Worm (Caenorhabditis elegans) whole organism, young adult: Measurements from ENCODE around the gene nlp-61.
"Not testable (repeated sequence)": the region's sequence is repeated elsewhere in the genome, so short reads cannot be mapped to it uniquely, and the experiment has no call there.

ENCODE experiments used
- B0019.2 ChIP-seq: fragments of 200-800 bp; sonication (Bioruptor generic); conservative IDR thresholded peaks from 2 replicates; pipeline ENCODE4 v1.3.6; 2022; ENCODE audit warnings: missing genetic modification reagents, missing genetic modification characterization, missing compliant biosample characterization
- F49E8.2 ChIP-seq: sonication (generic microtip); optimal IDR thresholded peaks from 3 replicates; lab custom pipeline; 2017; ENCODE audit warnings: missing genetic modification characterization, mild to moderate bottlenecking, missing compliant biosample characterization, antibody characterized with exemption, moderate library complexity; ENCODE audit not compliant: insufficient read depth
- F52B5.7 ChIP-seq: sonication (generic microtip); optimal IDR thresholded peaks from 2 replicates; lab custom pipeline; 2016; ENCODE audit warnings: mild to moderate bottlenecking, missing genetic modification characterization, missing compliant biosample characterization
- F55B11.4 ChIP-seq: sonication (generic microtip); optimal IDR thresholded peaks from 2 replicates; lab custom pipeline; 2016; ENCODE audit warnings: missing compliant biosample characterization, missing genetic modification characterization, borderline replicate concordance; ENCODE audit not compliant: insufficient read depth
- F57A8.1 ChIP-seq: fragments of 200-800 bp; sonication (Bioruptor generic); optimal IDR thresholded peaks from 2 replicates; lab custom pipeline; 2018; ENCODE audit warnings: mild to moderate bottlenecking, missing genetic modification characterization, moderate library complexity, missing compliant biosample characterization
- T07F8.4 ChIP-seq: sonication (generic microtip); optimal IDR thresholded peaks from 2 replicates; lab custom pipeline; 2016; ENCODE audit warnings: mild to moderate bottlenecking, missing genetic modification characterization, moderate library complexity, missing compliant biosample characterization
- Y53F4B.3 ChIP-seq: fragments of 200-800 bp; sonication (Bioruptor generic); IDR thresholded peaks from 2 replicates; pipeline ENCODE4 v1.3.6; 2022; ENCODE audit warnings: missing genetic modification reagents, missing genetic modification characterization, missing compliant biosample characterization
- Y56A3A.18 ChIP-seq: fragments of 200-800 bp; sonication (Bioruptor generic); IDR thresholded peaks from 2 replicates; pipeline ENCODE4 v1.3.6; 2022; ENCODE audit warnings: missing genetic modification reagents, missing genetic modification characterization, missing compliant biosample characterization
- Y79H2A.3 ChIP-seq: fragments of 200-800 bp; sonication (Bioruptor generic); conservative IDR thresholded peaks from 2 replicates; pipeline ENCODE4 v1.3.6; 2022; ENCODE audit warnings: missing genetic modification reagents, missing genetic modification characterization, missing compliant biosample characterization
- Y95B8A.8 ChIP-seq: fragments of 200-800 bp; sonication (Bioruptor generic); IDR thresholded peaks from 2 replicates; pipeline ENCODE4 v1.3.6; 2022; ENCODE audit warnings: missing genetic modification reagents, missing genetic modification characterization, missing compliant biosample characterization
- ama-1 ChIP-seq, 3 experiments: fragments of 150-350 bp in 1 of 3; sonication (generic microtip) in 2 of 3; optimal IDR thresholded peaks; 2 replicates each; lab custom pipeline; 2014 to 2018; ENCODE audit warnings: missing biosample characterization in 2 of 3, missing genetic modification characterization in 2 of 3, missing genetic modification reagents in 2 of 3
- attf-6 ChIP-seq: fragments of 200-800 bp; sonication (Bioruptor generic); IDR thresholded peaks from 2 replicates; pipeline ENCODE4 v1.3.6; 2022; ENCODE audit warnings: missing genetic modification reagents, missing genetic modification characterization, missing compliant biosample characterization
- ceh-91 ChIP-seq: fragments of 200-800 bp; sonication (Bioruptor generic); IDR thresholded peaks from 2 replicates; pipeline ENCODE4 v1.3.6; 2022; ENCODE audit warnings: missing genetic modification reagents, missing genetic modification characterization, missing compliant biosample characterization
- chd-7 ChIP-seq: sonication (generic microtip); optimal IDR thresholded peaks from 2 replicates; lab custom pipeline; 2016; ENCODE audit warnings: mild to moderate bottlenecking, missing genetic modification characterization, moderate library complexity, missing compliant biosample characterization
- die-1 ChIP-seq: sonication (generic microtip); optimal IDR thresholded peaks from 2 replicates; lab custom pipeline; 2016; ENCODE audit warnings: missing genotype, mild to moderate bottlenecking, missing genetic modification characterization, missing compliant biosample characterization
- efl-1 ChIP-seq: fragments of 150-350 bp; optimal IDR thresholded peaks from 2 replicates; lab custom pipeline; 2014; ENCODE audit warnings: missing biosample characterization, missing genetic modification reagents, missing genetic modification characterization
- egl-44 ChIP-seq: fragments of 200-800 bp; sonication (Bioruptor generic); IDR thresholded peaks from 2 replicates; pipeline ENCODE4 v1.3.6; 2022; ENCODE audit warnings: missing genetic modification reagents, missing genetic modification characterization, missing compliant biosample characterization
- him-1 ChIP-seq: sonication (generic microtip); optimal IDR thresholded peaks from 2 replicates; lab custom pipeline; 2016; ENCODE audit warnings: missing genotype, missing genetic modification reagents, missing genetic modification characterization, missing compliant biosample characterization
- hmg-1.2 ChIP-seq: fragments of 200-800 bp; sonication (Bioruptor generic); IDR thresholded peaks from 2 replicates; pipeline ENCODE4 v1.3.6; 2022; ENCODE audit warnings: missing genetic modification reagents, missing genetic modification characterization, missing compliant biosample characterization
- hsf-1 ChIP-seq: fragments of 200-800 bp; sonication (Bioruptor generic); IDR thresholded peaks from 2 replicates; pipeline ENCODE4 v1.3.6; 2022; ENCODE audit warnings: missing genetic modification reagents, missing genetic modification characterization, missing compliant biosample characterization
- lin-35 ChIP-seq, 3 experiments: fragments of 150-350 bp in 2 of 3; sonication (generic microtip) in 1 of 3; optimal IDR thresholded peaks; 2 replicates each; lab custom pipeline; 2014 to 2018; ENCODE audit warnings: missing biosample characterization in 3 of 3, missing genetic modification characterization in 3 of 3, missing genetic modification reagents in 3 of 3
- lsl-1 ChIP-seq: fragments of 200-800 bp; sonication (Bioruptor generic); optimal IDR thresholded peaks from 2 replicates; lab custom pipeline; 2018; ENCODE audit warnings: mild to moderate bottlenecking, missing genetic modification characterization, moderate library complexity, missing compliant biosample characterization
- madf-3 ChIP-seq: fragments of 200-800 bp; sonication (Bioruptor generic); IDR thresholded peaks from 2 replicates; pipeline ENCODE4 v1.3.6; 2022; ENCODE audit warnings: missing genetic modification reagents, missing genetic modification characterization, missing compliant biosample characterization
- madf-6 ChIP-seq: fragments of 200-800 bp; sonication (Bioruptor generic); IDR thresholded peaks from 2 replicates; pipeline ENCODE4 v1.3.6; 2022; ENCODE audit warnings: missing genetic modification reagents, missing genetic modification characterization, missing compliant biosample characterization
- nfya-1 ChIP-seq: sonication (generic microtip); optimal IDR thresholded peaks from 2 replicates; lab custom pipeline; 2017; ENCODE audit warnings: antibody characterized with exemption, missing compliant biosample characterization, missing genetic modification characterization, borderline replicate concordance; ENCODE audit not compliant: insufficient read depth
- nhr-27 ChIP-seq: fragments of 200-800 bp; sonication (Bioruptor generic); optimal IDR thresholded peaks from 2 replicates; lab custom pipeline; 2018; ENCODE audit warnings: mild to moderate bottlenecking, missing genetic modification characterization, moderate library complexity, missing compliant biosample characterization
- nhr-80 ChIP-seq: sonication (generic microtip); optimal IDR thresholded peaks from 2 replicates; lab custom pipeline; 2016; ENCODE audit warnings: missing genetic modification characterization, missing compliant biosample characterization
- rpc-1 ChIP-seq, 2 experiments: fragments of 150-350 bp in 1 of 2; sonication (generic microtip) in 1 of 2; optimal IDR thresholded peaks; 2 replicates each; lab custom pipeline; 2014 to 2018; ENCODE audit warnings: missing biosample characterization in 1 of 2, missing genetic modification characterization in 1 of 2, missing genetic modification reagents in 1 of 2, missing genotype in 1 of 2
- snpc-1.3 ChIP-seq: sonication (generic microtip); optimal IDR thresholded peaks from 2 replicates; lab custom pipeline; 2017; ENCODE audit warnings: missing genetic modification characterization, mild to moderate bottlenecking, missing compliant biosample characterization, antibody characterized with exemption, moderate library complexity, missing genotype, missing genetic modification reagents; ENCODE audit not compliant: insufficient read depth
- zfh-2 ChIP-seq: fragments of 200-800 bp; sonication (Bioruptor generic); conservative IDR thresholded peaks from 2 replicates; pipeline ENCODE4 v1.3.6; 2022; ENCODE audit warnings: missing genetic modification reagents, missing genetic modification characterization, missing compliant biosample characterization
- ztf-18 ChIP-seq: sonication (generic microtip); optimal IDR thresholded peaks from 2 replicates; lab custom pipeline; 2016; ENCODE audit warnings: missing genotype, mild to moderate bottlenecking, missing genetic modification characterization, missing compliant biosample characterization

Gene nlp-61

DNA sequence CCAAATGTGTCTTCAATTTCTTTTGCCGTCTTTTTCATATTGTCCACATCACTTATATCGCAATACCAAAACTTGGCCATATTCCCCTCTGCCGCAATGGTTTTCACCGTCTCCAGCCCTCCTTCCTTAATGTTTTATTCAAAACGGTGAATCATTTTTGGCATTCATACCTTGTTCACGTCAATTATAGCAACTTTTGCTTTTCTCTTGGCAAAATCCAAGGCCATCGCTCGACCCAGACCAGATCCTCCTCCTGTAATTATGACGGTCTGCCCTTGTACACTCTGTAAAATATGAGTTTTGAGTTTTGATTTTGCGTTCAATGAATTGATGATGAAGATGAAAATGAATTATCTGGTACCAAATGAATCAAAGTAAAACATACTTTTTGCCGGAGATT, 37.0 kb downstream of the nlp-61 start:
- TF ChIP-seq Y79H2A.3 (GFP tag; lab: Robert Waterston, UW) (no peak), efl-1 (no peak), egl-44 (GFP tag; lab: Robert Waterston, UW) (no peak), lin-35 (GFP tag; optimal IDR thresholded peaks at IDR 0.05; lab: Kevin White, UChicago) (no peak)

DNA sequence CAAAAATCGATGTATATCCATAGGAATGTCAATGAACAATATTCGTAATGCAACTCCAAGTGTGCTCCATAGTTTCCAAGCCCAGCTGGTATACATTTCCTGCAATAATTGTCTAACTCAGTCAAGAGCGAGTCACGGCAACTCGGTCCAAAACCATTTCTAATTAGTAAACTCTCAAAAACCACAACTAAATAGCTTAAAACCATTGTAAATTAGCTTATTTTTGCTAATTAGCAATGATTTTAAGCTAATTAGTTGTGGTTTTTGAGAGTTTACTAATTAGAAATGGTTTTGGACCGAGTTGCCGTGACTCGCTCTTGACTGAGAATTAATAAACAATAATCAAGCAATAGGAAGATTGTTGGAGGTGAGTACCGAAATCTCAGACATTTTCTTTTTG, 37.4 kb downstream of the nlp-61 start, which contains the start of gene dhs-29:
Gene dhs-29 (minus strand): TSS at position 101 of the 400 bp plus-strand sequence.
- TF ChIP-seq ceh-91 (GFP tag; lab: Robert Waterston, UW); F55B11.4 (tag; lab: Kevin White, UChicago); zfh-2: not testable (repeated sequence)

DNA sequence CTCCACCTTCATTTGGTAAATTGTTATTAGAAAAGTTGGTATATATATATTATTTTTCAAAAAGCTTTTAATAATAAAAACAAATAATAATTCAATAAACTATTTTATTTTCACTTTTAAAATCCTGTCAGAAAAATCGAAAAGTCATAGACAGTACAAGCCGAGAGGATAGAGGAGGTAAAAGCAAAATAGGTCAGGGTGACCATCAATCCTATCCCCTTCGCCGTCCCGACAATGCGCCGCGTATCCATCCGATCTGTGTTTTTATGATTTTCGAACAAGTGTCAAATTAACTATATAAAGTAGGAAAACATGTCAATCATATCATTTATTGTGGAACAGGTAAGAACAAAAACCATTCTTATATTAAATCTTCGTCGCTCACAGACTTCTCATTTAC, 38.0 kb downstream of the nlp-61 start:
- no peak for TF ChIP-seq lsl-1 (GFP tag; lab: Kevin White, UChicago)
- TF ChIP-seq nhr-27, result no peak

DNA sequence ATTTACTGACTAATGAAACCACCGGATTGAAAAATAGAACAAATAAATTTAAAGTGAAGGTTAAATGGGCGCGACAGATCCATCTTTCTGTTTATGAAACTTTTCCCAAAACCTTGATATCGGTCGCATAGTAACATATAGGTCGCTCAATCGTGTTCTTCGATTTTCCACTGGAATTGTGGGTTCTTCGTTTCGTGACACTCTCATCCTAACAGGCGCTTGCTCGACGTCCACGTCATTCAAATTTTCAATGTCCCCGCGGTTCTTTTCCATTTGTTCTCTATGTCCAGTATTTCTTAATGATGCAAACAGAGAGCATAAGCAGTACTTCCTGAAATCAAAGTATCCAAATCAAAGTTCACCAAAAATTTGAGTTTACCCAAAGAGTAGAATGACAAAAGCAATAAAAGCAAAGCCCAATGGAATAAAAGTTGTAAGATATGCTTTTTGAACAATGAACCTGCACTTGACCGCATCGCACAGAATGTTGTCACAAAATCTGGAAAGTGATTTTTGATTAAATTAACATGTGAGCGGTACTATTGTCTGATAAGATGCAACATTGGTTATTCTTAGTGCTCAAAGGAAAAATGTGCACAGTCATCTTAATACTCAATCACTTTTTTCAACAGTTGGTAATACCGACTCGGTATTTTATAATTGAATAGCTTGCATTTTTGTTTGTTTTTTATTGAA, 40.1 kb downstream of the nlp-61 start, which contains the start of gene F27D9.13:
Gene F27D9.13 (minus strand): TSS at position 51 of the 696 bp plus-strand sequence.
- TF ChIP-seq nhr-80 (peak; percentile 37), madf-6 (GFP tag; lab: Robert Waterston, UW) (no peak)

DNA sequence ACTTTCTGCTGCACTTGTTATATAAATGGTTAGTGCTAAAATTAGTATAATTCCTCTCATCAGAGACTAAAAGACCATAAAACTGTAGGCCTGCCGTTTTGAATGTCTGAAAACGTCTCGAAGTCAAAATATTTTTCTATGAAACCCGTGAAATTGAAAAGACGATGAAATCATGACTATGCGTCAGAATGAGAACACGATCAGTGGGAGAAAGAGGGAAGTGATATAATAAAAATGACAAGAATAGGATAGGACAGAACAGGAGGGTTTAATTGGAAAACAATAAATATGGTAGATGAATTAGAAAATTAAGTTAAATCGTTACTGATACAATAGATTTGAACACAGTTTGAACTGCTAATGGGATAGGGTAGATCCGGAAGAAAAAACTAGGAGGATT, 43.2 kb downstream of the nlp-61 start, which contains the start of gene F27D9.7:
Gene F27D9.7 (minus strand): TSS at position 101 of the 400 bp plus-strand sequence.
- no peak for TF ChIP-seq T07F8.4
- no peak for TF ChIP-seq B0019.2 (GFP tag; lab: Robert Waterston, UW)
- TF ChIP-seq ztf-18, result no peak
- TF ChIP-seq F57A8.1 (GFP tag; lab: Kevin White, UChicago), result no peak
- no peak for TF ChIP-seq snpc-1.3 (tag; lab: Kevin White, UChicago)
- TF ChIP-seq ama-1 (optimal IDR thresholded peaks at IDR 0.05; lab: Kevin White, UChicago), result no peak
- TF ChIP-seq ama-1 (GFP tag; optimal IDR thresholded peaks at IDR 0.05; lab: Kevin White, UChicago), result no peak
- no peak for TF ChIP-seq nfya-1 (tag; lab: Kevin White, UChicago)
- no peak for TF ChIP-seq attf-6
- TF ChIP-seq Y53F4B.3, result no peak
- no peak for TF ChIP-seq hsf-1 (GFP tag; lab: Robert Waterston, UW)
- TF ChIP-seq F52B5.7, result no peak
- no peak for TF ChIP-seq die-1
- TF ChIP-seq chd-7 (tag; lab: Kevin White, UChicago), result no peak
- no peak for TF ChIP-seq him-1 (tag; lab: Kevin White, UChicago)
- no peak for TF ChIP-seq F49E8.2 (tag; lab: Kevin White, UChicago)
- no peak for TF ChIP-seq Y56A3A.18 (GFP tag; lab: Robert Waterston, UW)
- no peak for TF ChIP-seq Y95B8A.8 (GFP tag; lab: Robert Waterston, UW)
- TF ChIP-seq hmg-1.2 (GFP tag; lab: Robert Waterston, UW), result no peak
- no peak for TF ChIP-seq rpc-1 (optimal IDR thresholded peaks at IDR 0.05; lab: Kevin White, UChicago)
- no peak for TF ChIP-seq rpc-1 (tag; optimal IDR thresholded peaks at IDR 0.05; lab: Kevin White, UChicago)
- no peak for TF ChIP-seq madf-3 (GFP tag; lab: Robert Waterston, UW)
